Worm (Caenorhabditis elegans) whole organism, young adult: ENCODE data around the gene ZK637.15.

Source experiments
- B0035.1 ChIP-seq: sonication (generic microtip); optimal IDR thresholded peaks from 2 replicates; lab custom pipeline; 2016; ENCODE audit warnings: missing genetic modification characterization, mild to moderate bottlenecking, missing compliant biosample characterization, missing genotype, missing genetic modification reagents
- C17E4.6 ChIP-seq: fragments of 200-800 bp; sonication (Bioruptor generic); IDR thresholded peaks from 2 replicates; pipeline ENCODE4 v1.3.6; 2022; ENCODE audit warnings: missing genetic modification reagents, missing genetic modification characterization, missing compliant biosample characterization
- F23B12.7 ChIP-seq: sonication (generic microtip); optimal IDR thresholded peaks from 2 replicates; lab custom pipeline; 2017; ENCODE audit warnings: missing genetic modification characterization, mild to moderate bottlenecking, missing compliant biosample characterization, antibody characterized with exemption, moderate library complexity; ENCODE audit not compliant: insufficient read depth
- F37B4.10 ChIP-seq: fragments of 200-800 bp; sonication (Bioruptor generic); IDR thresholded peaks from 2 replicates; pipeline ENCODE4 v1.3.6; 2022; ENCODE audit warnings: missing genetic modification characterization, missing compliant biosample characterization
- F39B2.1 ChIP-seq: fragments of 200-800 bp; sonication (Bioruptor generic); IDR thresholded peaks from 2 replicates; pipeline ENCODE4 v1.3.6; 2022; ENCODE audit warnings: missing genetic modification reagents, missing genetic modification characterization, missing compliant biosample characterization
- F49E8.2 ChIP-seq: sonication (generic microtip); optimal IDR thresholded peaks from 3 replicates; lab custom pipeline; 2017; ENCODE audit warnings: missing genetic modification characterization, mild to moderate bottlenecking, missing compliant biosample characterization, antibody characterized with exemption, moderate library complexity; ENCODE audit not compliant: insufficient read depth
- F57A8.1 ChIP-seq: fragments of 200-800 bp; sonication (Bioruptor generic); optimal IDR thresholded peaks from 2 replicates; lab custom pipeline; 2018; ENCODE audit warnings: mild to moderate bottlenecking, missing genetic modification characterization, moderate library complexity, missing compliant biosample characterization
- K12H6.12 ChIP-seq: fragments of 200-800 bp; sonication (Bioruptor generic); optimal IDR thresholded peaks from 2 replicates; lab custom pipeline; 2018; ENCODE audit warnings: mild to moderate bottlenecking, missing genetic modification characterization, missing compliant biosample characterization
- Y53F4B.3 ChIP-seq: fragments of 200-800 bp; sonication (Bioruptor generic); IDR thresholded peaks from 2 replicates; pipeline ENCODE4 v1.3.6; 2022; ENCODE audit warnings: missing genetic modification reagents, missing genetic modification characterization, missing compliant biosample characterization
- Y56A3A.18 ChIP-seq: fragments of 200-800 bp; sonication (Bioruptor generic); IDR thresholded peaks from 2 replicates; pipeline ENCODE4 v1.3.6; 2022; ENCODE audit warnings: missing genetic modification reagents, missing genetic modification characterization, missing compliant biosample characterization
- ama-1 ChIP-seq, 3 experiments: fragments of 150-350 bp in 1 of 3; sonication (generic microtip) in 2 of 3; optimal IDR thresholded peaks; 2 replicates each; lab custom pipeline; 2014 to 2018; ENCODE audit warnings: missing biosample characterization in 2 of 3, missing genetic modification characterization in 2 of 3, missing genetic modification reagents in 2 of 3
- aptf-2 ChIP-seq: fragments of 200-800 bp; sonication (Bioruptor generic); conservative IDR thresholded peaks from 2 replicates; pipeline ENCODE4 v1.3.6; 2022; ENCODE audit warnings: missing genetic modification reagents, missing genetic modification characterization, missing compliant biosample characterization
- athp-1 ChIP-seq: sonication (generic microtip); optimal IDR thresholded peaks from 2 replicates; lab custom pipeline; 2017; ENCODE audit warnings: mild to moderate bottlenecking, missing genetic modification characterization, missing compliant biosample characterization
- bed-1 ChIP-seq: fragments of 200-800 bp; sonication (Bioruptor generic); IDR thresholded peaks from 2 replicates; pipeline ENCODE4 v1.3.6; 2022; ENCODE audit warnings: missing genetic modification reagents, missing genetic modification characterization, missing compliant biosample characterization
- bed-2 ChIP-seq: fragments of 200-800 bp; sonication (Bioruptor generic); IDR thresholded peaks from 2 replicates; pipeline ENCODE4 v1.3.6; 2022; ENCODE audit warnings: missing genetic modification reagents, missing genetic modification characterization, missing compliant biosample characterization
- cebp-1 ChIP-seq, 2 experiments: fragments of 200-800 bp in 1 of 2; sonication (Bioruptor generic) in 1 of 2; sonication (generic microtip) in 1 of 2; IDR thresholded peaks in 1 of 2; optimal IDR thresholded peaks in 1 of 2; 2 replicates each; pipeline versions ENCODE4 v1.3.6 to Lab custom; 2017 to 2022; ENCODE audit warnings: missing compliant biosample characterization in 2 of 2, missing genetic modification characterization in 2 of 2, mild to moderate bottlenecking in 1 of 2, missing genetic modification reagents in 1 of 2, moderate library complexity in 1 of 2
- ceh-58 ChIP-seq: fragments of 200-800 bp; sonication (Bioruptor generic); IDR thresholded peaks from 2 replicates; pipeline ENCODE4 v1.3.6; 2022; ENCODE audit warnings: missing genetic modification characterization, missing compliant biosample characterization
- ceh-79 ChIP-seq: sonication (generic microtip); optimal IDR thresholded peaks from 2 replicates; lab custom pipeline; 2017; ENCODE audit warnings: mild to moderate bottlenecking, missing genetic modification characterization, missing compliant biosample characterization
- chd-7 ChIP-seq: sonication (generic microtip); optimal IDR thresholded peaks from 2 replicates; lab custom pipeline; 2016; ENCODE audit warnings: mild to moderate bottlenecking, missing genetic modification characterization, moderate library complexity, missing compliant biosample characterization
- dpff-1 ChIP-seq: sonication (generic microtip); optimal IDR thresholded peaks from 2 replicates; lab custom pipeline; 2017; ENCODE audit warnings: mild to moderate bottlenecking, missing genetic modification characterization, missing compliant biosample characterization
- efl-1 ChIP-seq: fragments of 150-350 bp; optimal IDR thresholded peaks from 2 replicates; lab custom pipeline; 2014; ENCODE audit warnings: missing biosample characterization, missing genetic modification reagents, missing genetic modification characterization
- egl-44 ChIP-seq: fragments of 200-800 bp; sonication (Bioruptor generic); IDR thresholded peaks from 2 replicates; pipeline ENCODE4 v1.3.6; 2022; ENCODE audit warnings: missing genetic modification reagents, missing genetic modification characterization, missing compliant biosample characterization
- fkh-3 ChIP-seq: sonication (generic microtip); optimal IDR thresholded peaks from 2 replicates; lab custom pipeline; 2016; ENCODE audit warnings: mild to moderate bottlenecking, missing genetic modification characterization, missing compliant biosample characterization
- him-1 ChIP-seq: sonication (generic microtip); optimal IDR thresholded peaks from 2 replicates; lab custom pipeline; 2016; ENCODE audit warnings: missing genotype, missing genetic modification reagents, missing genetic modification characterization, missing compliant biosample characterization
- hmg-1.2 ChIP-seq: fragments of 200-800 bp; sonication (Bioruptor generic); IDR thresholded peaks from 2 replicates; pipeline ENCODE4 v1.3.6; 2022; ENCODE audit warnings: missing genetic modification reagents, missing genetic modification characterization, missing compliant biosample characterization
- lag-1 ChIP-seq: fragments of 200-800 bp; sonication (Bioruptor generic); IDR thresholded peaks from 2 replicates; pipeline ENCODE4 v1.3.6; 2022; ENCODE audit warnings: missing genetic modification reagents, missing genetic modification characterization, missing compliant biosample characterization
- let-607 ChIP-seq, 2 experiments: fragments of 200-800 bp in 1 of 2; sonication (Bioruptor generic) in 1 of 2; sonication (generic microtip) in 1 of 2; optimal IDR thresholded peaks; 2 replicates each; lab custom pipeline; 2016 to 2018; ENCODE audit warnings: mild to moderate bottlenecking in 2 of 2, missing compliant biosample characterization in 2 of 2, missing genetic modification characterization in 2 of 2, moderate library complexity in 2 of 2, missing genotype in 1 of 2
- lin-26 ChIP-seq: fragments of 200-800 bp; sonication (Bioruptor generic); IDR thresholded peaks from 2 replicates; pipeline ENCODE4 v1.3.6; 2022; ENCODE audit warnings: missing genetic modification reagents, missing genetic modification characterization, missing compliant biosample characterization
- lin-35 ChIP-seq, 3 experiments: fragments of 150-350 bp in 2 of 3; sonication (generic microtip) in 1 of 3; optimal IDR thresholded peaks; 2 replicates each; lab custom pipeline; 2014 to 2018; ENCODE audit warnings: missing biosample characterization in 3 of 3, missing genetic modification characterization in 3 of 3, missing genetic modification reagents in 3 of 3
- madf-3 ChIP-seq: fragments of 200-800 bp; sonication (Bioruptor generic); IDR thresholded peaks from 2 replicates; pipeline ENCODE4 v1.3.6; 2022; ENCODE audit warnings: missing genetic modification reagents, missing genetic modification characterization, missing compliant biosample characterization
- nfya-2 ChIP-seq: fragments of 200-800 bp; sonication (Bioruptor generic); IDR thresholded peaks from 2 replicates; pipeline ENCODE4 v1.3.6; 2022; ENCODE audit warnings: missing genetic modification reagents, missing genetic modification characterization, missing compliant biosample characterization
- nfyb-1 ChIP-seq: fragments of 200-800 bp; sonication (Bioruptor generic); IDR thresholded peaks from 2 replicates; pipeline ENCODE4 v1.3.6; 2022; ENCODE audit warnings: missing genetic modification reagents, missing genetic modification characterization, missing compliant biosample characterization
- nhr-90 ChIP-seq: sonication (generic microtip); optimal IDR thresholded peaks from 2 replicates; lab custom pipeline; 2016; ENCODE audit warnings: missing genotype, mild to moderate bottlenecking, missing genetic modification characterization, missing compliant biosample characterization
- pha-4 ChIP-seq: fragments of 150-350 bp; sonication (generic microtip); optimal IDR thresholded peaks from 2 replicates; lab custom pipeline; 2014; ENCODE audit warnings: missing biosample characterization, missing genetic modification reagents, missing genetic modification characterization
- sdz-38 ChIP-seq: sonication (generic microtip); optimal IDR thresholded peaks from 2 replicates; lab custom pipeline; 2016; ENCODE audit warnings: missing genotype, missing genetic modification characterization, missing compliant biosample characterization
- snpc-3.4 ChIP-seq: sonication (generic microtip); optimal IDR thresholded peaks from 2 replicates; lab custom pipeline; 2017; ENCODE audit warnings: missing genetic modification characterization, mild to moderate bottlenecking, missing compliant biosample characterization, antibody characterized with exemption, moderate library complexity, missing genotype, missing genetic modification reagents
- sptf-2 ChIP-seq: fragments of 200-800 bp; sonication (Bioruptor generic); optimal IDR thresholded peaks from 2 replicates; lab custom pipeline; 2018; ENCODE audit warnings: mild to moderate bottlenecking, missing genetic modification characterization, missing compliant biosample characterization
- tbp1 ChIP-seq: fragments of 200-800 bp; sonication (Bioruptor generic); optimal IDR thresholded peaks from 2 replicates; lab custom pipeline; 2018; ENCODE audit warnings: mild to moderate bottlenecking, missing genetic modification characterization, missing compliant biosample characterization
- tlf-1 ChIP-seq: fragments of 200-800 bp; sonication (Bioruptor generic); optimal IDR thresholded peaks from 2 replicates; lab custom pipeline; 2018; ENCODE audit warnings: mild to moderate bottlenecking, missing genetic modification characterization, missing compliant biosample characterization
- unc-130 ChIP-seq: sonication (generic microtip); optimal IDR thresholded peaks from 2 replicates; lab custom pipeline; 2016; ENCODE audit warnings: missing genetic modification reagents, missing genetic modification characterization, missing compliant biosample characterization
- unc-62 ChIP-seq: fragments of 150-350 bp; optimal IDR thresholded peaks from 2 replicates; lab custom pipeline; 2014; ENCODE audit warnings: missing biosample characterization, missing genetic modification reagents, missing genetic modification characterization
- zfh-2 ChIP-seq: fragments of 200-800 bp; sonication (Bioruptor generic); conservative IDR thresholded peaks from 2 replicates; pipeline ENCODE4 v1.3.6; 2022; ENCODE audit warnings: missing genetic modification reagents, missing genetic modification characterization, missing compliant biosample characterization
- zim-3 ChIP-seq: sonication (generic microtip); optimal IDR thresholded peaks from 2 replicates; lab custom pipeline; 2017; ENCODE audit warnings: mild to moderate bottlenecking, missing genetic modification characterization, moderate library complexity, missing compliant biosample characterization
- ztf-3 ChIP-seq: fragments of 200-800 bp; sonication (Bioruptor generic); optimal IDR thresholded peaks from 2 replicates; lab custom pipeline; 2018; ENCODE audit warnings: mild to moderate bottlenecking, missing genetic modification characterization, missing compliant biosample characterization
- ztf-6 ChIP-seq: fragments of 200-800 bp; sonication (Bioruptor generic); IDR thresholded peaks from 2 replicates; pipeline ENCODE4 v1.3.6; 2022; ENCODE audit warnings: missing genetic modification reagents, missing genetic modification characterization, missing compliant biosample characterization

The ZK637.15 gene

DNA sequence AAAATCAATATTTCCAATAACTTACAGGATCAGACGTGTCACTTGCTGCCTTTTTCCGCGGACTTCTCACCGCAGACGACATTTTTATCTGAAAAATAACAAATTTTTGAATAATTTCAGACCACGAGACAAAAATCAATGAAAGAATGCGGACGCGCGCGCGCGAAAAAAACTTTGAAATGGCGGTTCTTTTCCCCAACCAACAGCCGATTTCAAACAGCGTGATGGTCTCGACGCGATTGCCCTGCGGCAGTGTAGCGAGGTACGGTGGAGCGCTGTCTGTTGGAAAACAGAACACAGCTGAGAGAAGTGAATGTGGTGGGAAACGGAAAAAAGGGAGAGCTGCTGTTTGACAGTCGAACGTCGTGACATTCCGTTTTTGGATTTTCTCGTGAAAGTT, 15.8 kb upstream of the ZK637.15 start, which contains the start of gene lin-9 (continued):
- TF ChIP-seq unc-62 (GFP tag; lab: Kevin White, UChicago) (no peak), madf-3 (GFP tag; lab: Robert Waterston, UW) (peak; percentile 96), fkh-3 (tag; lab: Kevin White, UChicago) (no peak), F49E8.2 (peak; percentile 59), C17E4.6 (GFP tag; lab: Robert Waterston, UW) (peak; percentile 95)

ce11 chrIII:8904914-8905665, 14.8 kb upstream of the ZK637.15 start, which contains the start of gene unc-32:
unc-32 (plus strand) TSS chrIII:8905615.
- no peak for TF ChIP-seq zim-3
- TF ChIP-seq zfh-2 (GFP tag; lab: Robert Waterston, UW): peak; percentile 59
- no peak for TF ChIP-seq snpc-3.4 (tag; lab: Kevin White, UChicago)
- no peak for TF ChIP-seq unc-130 (GFP tag; lab: Kevin White, UChicago)
- TF ChIP-seq dpff-1: no peak
- no peak for TF ChIP-seq tbp1 (GFP tag; lab: Kevin White, UChicago)
- TF ChIP-seq nfyb-1 (GFP tag; lab: Robert Waterston, UW): no peak
- TF ChIP-seq him-1 (tag; lab: Kevin White, UChicago): no peak
- no peak for TF ChIP-seq nfya-2 (GFP tag; lab: Robert Waterston, UW)
- TF ChIP-seq F57A8.1 (GFP tag; lab: Kevin White, UChicago): no peak
- peak; percentile 22 for TF ChIP-seq athp-1 (tag; lab: Kevin White, UChicago)
- TF ChIP-seq egl-44 (GFP tag; lab: Robert Waterston, UW): no peak
- no peak for TF ChIP-seq F37B4.10 (GFP tag; lab: Robert Waterston, UW)
- no peak for TF ChIP-seq ceh-58 (GFP tag; lab: Robert Waterston, UW)
- no peak for TF ChIP-seq Y56A3A.18
- no peak for TF ChIP-seq lag-1 (GFP tag; lab: Robert Waterston, UW)
- TF ChIP-seq efl-1: no peak
- peak in 1 of 3 experiments; percentile 53 for TF ChIP-seq lin-35 (GFP tag; optimal IDR thresholded peaks at IDR 0.05; lab: Kevin White, UChicago)
- no peak for TF ChIP-seq aptf-2 (GFP tag; lab: Robert Waterston, UW)
- TF ChIP-seq bed-2: no peak
- no peak for TF ChIP-seq B0035.1 (tag; lab: Kevin White, UChicago)
- peak; percentile 21 for TF ChIP-seq chd-7 (tag; lab: Kevin White, UChicago)
- no peak for TF ChIP-seq ztf-6 (GFP tag; lab: Robert Waterston, UW)
- TF ChIP-seq fkh-3 (tag; lab: Kevin White, UChicago): no peak
- TF ChIP-seq hmg-1.2 (GFP tag; lab: Robert Waterston, UW): 0 out of 2 replicates have a peak, but pooled peaks have one; percentile 5
- peak; percentile 37 for TF ChIP-seq pha-4
- no peak for TF ChIP-seq Y53F4B.3 (GFP tag; lab: Robert Waterston, UW)
- peak; percentile 24 for TF ChIP-seq K12H6.12 (tag; lab: Kevin White, UChicago)
- peak; percentile 68 for TF ChIP-seq cebp-1 (GFP tag; IDR thresholded peaks at IDR 0.05; lab: Robert Waterston, UW)
- peak; percentile 84 for TF ChIP-seq cebp-1 (tag; optimal IDR thresholded peaks at IDR 0.05; lab: Kevin White, UChicago)
- TF ChIP-seq lin-26: no peak
- TF ChIP-seq ceh-79: no peak
- TF ChIP-seq bed-1: no peak
- no peak for TF ChIP-seq ztf-3 (GFP tag; lab: Kevin White, UChicago)
- TF ChIP-seq let-607 (tag; optimal IDR thresholded peaks at IDR 0.05; lab: Kevin White, UChicago): peak in 1 of 2 experiments; percentile 29
- no peak for TF ChIP-seq F39B2.1 (GFP tag; lab: Robert Waterston, UW)
- TF ChIP-seq nhr-90: no peak
- TF ChIP-seq sptf-2 (GFP tag; lab: Kevin White, UChicago): no peak
- TF ChIP-seq ama-1 (optimal IDR thresholded peaks at IDR 0.05; lab: Kevin White, UChicago): no peak
- TF ChIP-seq ama-1 (GFP tag; optimal IDR thresholded peaks at IDR 0.05; lab: Kevin White, UChicago): peak in 1 of 2 experiments; percentile 17
- no peak for TF ChIP-seq tlf-1 (GFP tag; lab: Kevin White, UChicago)
- no peak for TF ChIP-seq sdz-38 (tag; lab: Kevin White, UChicago)
- no peak for TF ChIP-seq F23B12.7 (tag; lab: Kevin White, UChicago)
